Worm (Caenorhabditis elegans) whole organism, young adult: ENCODE results near the gene K05B2.4.

Experiments used
- B0035.1 ChIP-seq: sonication (generic microtip); optimal IDR thresholded peaks from 2 replicates; lab custom pipeline; 2016; ENCODE audit warnings: missing genetic modification characterization, mild to moderate bottlenecking, missing compliant biosample characterization, missing genotype, missing genetic modification reagents
- B0261.1 ChIP-seq: sonication (generic microtip); optimal IDR thresholded peaks from 2 replicates; lab custom pipeline; 2016; ENCODE audit warnings: mild to moderate bottlenecking, missing genetic modification characterization, moderate library complexity, missing compliant biosample characterization
- C17E4.6 ChIP-seq: fragments of 200-800 bp; sonication (Bioruptor generic); IDR thresholded peaks from 2 replicates; pipeline ENCODE4 v1.3.6; 2022; ENCODE audit warnings: missing genetic modification reagents, missing genetic modification characterization, missing compliant biosample characterization
- D2030.7 ChIP-seq: fragments of 200-800 bp; sonication (Bioruptor generic); IDR thresholded peaks from 2 replicates; pipeline ENCODE4 v1.3.6; 2022; ENCODE audit warnings: missing genetic modification reagents, missing genetic modification characterization, missing compliant biosample characterization
- F33H1.4 ChIP-seq: fragments of 200-800 bp; sonication (Bioruptor generic); IDR thresholded peaks from 2 replicates; pipeline ENCODE4 v1.3.6; 2022; ENCODE audit warnings: missing genetic modification reagents, missing genetic modification characterization, missing compliant biosample characterization
- F37B4.10 ChIP-seq: fragments of 200-800 bp; sonication (Bioruptor generic); IDR thresholded peaks from 2 replicates; pipeline ENCODE4 v1.3.6; 2022; ENCODE audit warnings: missing genetic modification characterization, missing compliant biosample characterization
- F52B5.7 ChIP-seq: sonication (generic microtip); optimal IDR thresholded peaks from 2 replicates; lab custom pipeline; 2016; ENCODE audit warnings: mild to moderate bottlenecking, missing genetic modification characterization, missing compliant biosample characterization
- F55B11.4 ChIP-seq: sonication (generic microtip); optimal IDR thresholded peaks from 2 replicates; lab custom pipeline; 2016; ENCODE audit warnings: missing compliant biosample characterization, missing genetic modification characterization, borderline replicate concordance; ENCODE audit not compliant: insufficient read depth
- F57A8.1 ChIP-seq: fragments of 200-800 bp; sonication (Bioruptor generic); optimal IDR thresholded peaks from 2 replicates; lab custom pipeline; 2018; ENCODE audit warnings: mild to moderate bottlenecking, missing genetic modification characterization, moderate library complexity, missing compliant biosample characterization
- K11D2.4 ChIP-seq: fragments of 200-800 bp; sonication (Bioruptor generic); IDR thresholded peaks from 2 replicates; pipeline ENCODE4 v1.3.6; 2022; ENCODE audit warnings: missing genetic modification reagents, missing genetic modification characterization, missing compliant biosample characterization
- T07F8.4 ChIP-seq: sonication (generic microtip); optimal IDR thresholded peaks from 2 replicates; lab custom pipeline; 2016; ENCODE audit warnings: mild to moderate bottlenecking, missing genetic modification characterization, moderate library complexity, missing compliant biosample characterization
- T26A5.8 ChIP-seq: sonication (generic microtip); optimal IDR thresholded peaks from 2 replicates; lab custom pipeline; 2016; ENCODE audit warnings: missing genetic modification characterization, missing compliant biosample characterization
- ZK185.1 ChIP-seq: sonication (generic microtip); optimal IDR thresholded peaks from 2 replicates; lab custom pipeline; 2016; ENCODE audit warnings: mild to moderate bottlenecking, missing genetic modification characterization, missing compliant biosample characterization; ENCODE audit not compliant: poor library complexity, severe bottlenecking
- akir-1 ChIP-seq: fragments of 200-800 bp; sonication (Bioruptor generic); optimal IDR thresholded peaks from 2 replicates; lab custom pipeline; 2018; ENCODE audit warnings: mild to moderate bottlenecking, missing genetic modification characterization, moderate library complexity, missing compliant biosample characterization
- aptf-2 ChIP-seq: fragments of 200-800 bp; sonication (Bioruptor generic); conservative IDR thresholded peaks from 2 replicates; pipeline ENCODE4 v1.3.6; 2022; ENCODE audit warnings: missing genetic modification reagents, missing genetic modification characterization, missing compliant biosample characterization
- attf-5 ChIP-seq: fragments of 200-800 bp; sonication (Bioruptor generic); optimal IDR thresholded peaks from 2 replicates; lab custom pipeline; 2018; ENCODE audit warnings: mild to moderate bottlenecking, missing genetic modification characterization, missing compliant biosample characterization
- attf-6 ChIP-seq: fragments of 200-800 bp; sonication (Bioruptor generic); IDR thresholded peaks from 2 replicates; pipeline ENCODE4 v1.3.6; 2022; ENCODE audit warnings: missing genetic modification reagents, missing genetic modification characterization, missing compliant biosample characterization
- cebp-1 ChIP-seq, 2 experiments: fragments of 200-800 bp in 1 of 2; sonication (Bioruptor generic) in 1 of 2; sonication (generic microtip) in 1 of 2; IDR thresholded peaks in 1 of 2; optimal IDR thresholded peaks in 1 of 2; 2 replicates each; pipeline versions ENCODE4 v1.3.6 to Lab custom; 2017 to 2022; ENCODE audit warnings: missing compliant biosample characterization in 2 of 2, missing genetic modification characterization in 2 of 2, mild to moderate bottlenecking in 1 of 2, missing genetic modification reagents in 1 of 2, moderate library complexity in 1 of 2
- die-1 ChIP-seq: sonication (generic microtip); optimal IDR thresholded peaks from 2 replicates; lab custom pipeline; 2016; ENCODE audit warnings: missing genotype, mild to moderate bottlenecking, missing genetic modification characterization, missing compliant biosample characterization
- dox-1 ChIP-seq: fragments of 200-800 bp; sonication (Bioruptor generic); IDR thresholded peaks from 2 replicates; pipeline ENCODE4 v1.3.6; 2022; ENCODE audit warnings: missing genetic modification reagents, missing genetic modification characterization, missing compliant biosample characterization
- egl-18 ChIP-seq: fragments of 200-800 bp; sonication (Bioruptor generic); IDR thresholded peaks from 2 replicates; pipeline ENCODE4 v1.3.6; 2022; ENCODE audit warnings: missing genetic modification reagents, missing genetic modification characterization, missing compliant biosample characterization
- ets-4 ChIP-seq: fragments of 200-800 bp; sonication (Bioruptor generic); optimal IDR thresholded peaks from 2 replicates; lab custom pipeline; 2018; ENCODE audit warnings: mild to moderate bottlenecking, missing genetic modification characterization, missing compliant biosample characterization
- hlh-26 ChIP-seq: fragments of 200-800 bp; sonication (Bioruptor generic); conservative IDR thresholded peaks from 2 replicates; pipeline ENCODE4 v1.3.6; 2022; ENCODE audit warnings: missing genetic modification reagents, missing genetic modification characterization, missing compliant biosample characterization
- hmg-1.2 ChIP-seq: fragments of 200-800 bp; sonication (Bioruptor generic); IDR thresholded peaks from 2 replicates; pipeline ENCODE4 v1.3.6; 2022; ENCODE audit warnings: missing genetic modification reagents, missing genetic modification characterization, missing compliant biosample characterization
- hmg-20 ChIP-seq: fragments of 200-800 bp; sonication (Bioruptor generic); IDR thresholded peaks from 2 replicates; pipeline ENCODE4 v1.3.6; 2022; ENCODE audit warnings: missing genetic modification reagents, missing genetic modification characterization, missing compliant biosample characterization
- hrde-1 ChIP-seq: sonication (generic microtip); optimal IDR thresholded peaks from 2 replicates; lab custom pipeline; 2016; ENCODE audit warnings: missing genetic modification characterization, mild to moderate bottlenecking, missing compliant biosample characterization, moderate library complexity, missing genotype, missing genetic modification reagents, borderline replicate concordance
- hsf-1 ChIP-seq: fragments of 200-800 bp; sonication (Bioruptor generic); IDR thresholded peaks from 2 replicates; pipeline ENCODE4 v1.3.6; 2022; ENCODE audit warnings: missing genetic modification reagents, missing genetic modification characterization, missing compliant biosample characterization
- lag-1 ChIP-seq: fragments of 200-800 bp; sonication (Bioruptor generic); IDR thresholded peaks from 2 replicates; pipeline ENCODE4 v1.3.6; 2022; ENCODE audit warnings: missing genetic modification reagents, missing genetic modification characterization, missing compliant biosample characterization
- let-607 ChIP-seq, 2 experiments: fragments of 200-800 bp in 1 of 2; sonication (Bioruptor generic) in 1 of 2; sonication (generic microtip) in 1 of 2; optimal IDR thresholded peaks; 2 replicates each; lab custom pipeline; 2016 to 2018; ENCODE audit warnings: mild to moderate bottlenecking in 2 of 2, missing compliant biosample characterization in 2 of 2, missing genetic modification characterization in 2 of 2, moderate library complexity in 2 of 2, missing genotype in 1 of 2
- lin-26 ChIP-seq: fragments of 200-800 bp; sonication (Bioruptor generic); IDR thresholded peaks from 2 replicates; pipeline ENCODE4 v1.3.6; 2022; ENCODE audit warnings: missing genetic modification reagents, missing genetic modification characterization, missing compliant biosample characterization
- madf-3 ChIP-seq: fragments of 200-800 bp; sonication (Bioruptor generic); IDR thresholded peaks from 2 replicates; pipeline ENCODE4 v1.3.6; 2022; ENCODE audit warnings: missing genetic modification reagents, missing genetic modification characterization, missing compliant biosample characterization
- madf-8 ChIP-seq: fragments of 200-800 bp; sonication (Bioruptor generic); conservative IDR thresholded peaks from 2 replicates; pipeline ENCODE4 v1.3.6; 2022; ENCODE audit warnings: missing genetic modification reagents, missing genetic modification characterization, missing compliant biosample characterization
- mcd-1 ChIP-seq: fragments of 200-800 bp; sonication (Bioruptor generic); IDR thresholded peaks from 2 replicates; pipeline ENCODE4 v1.3.6; 2022; ENCODE audit warnings: missing genetic modification reagents, missing genetic modification characterization, missing compliant biosample characterization
- mes-4 ChIP-seq: sonication (generic microtip); optimal IDR thresholded peaks from 2 replicates; lab custom pipeline; 2016; ENCODE audit warnings: missing genotype, missing genetic modification characterization, missing compliant biosample characterization
- nfya-1 ChIP-seq: sonication (generic microtip); optimal IDR thresholded peaks from 2 replicates; lab custom pipeline; 2017; ENCODE audit warnings: antibody characterized with exemption, missing compliant biosample characterization, missing genetic modification characterization, borderline replicate concordance; ENCODE audit not compliant: insufficient read depth
- nfya-2 ChIP-seq: fragments of 200-800 bp; sonication (Bioruptor generic); IDR thresholded peaks from 2 replicates; pipeline ENCODE4 v1.3.6; 2022; ENCODE audit warnings: missing genetic modification reagents, missing genetic modification characterization, missing compliant biosample characterization
- nfyb-1 ChIP-seq: fragments of 200-800 bp; sonication (Bioruptor generic); IDR thresholded peaks from 2 replicates; pipeline ENCODE4 v1.3.6; 2022; ENCODE audit warnings: missing genetic modification reagents, missing genetic modification characterization, missing compliant biosample characterization
- nhr-120 ChIP-seq: fragments of 200-800 bp; sonication (Bioruptor generic); IDR thresholded peaks from 2 replicates; pipeline ENCODE4 v1.3.6; 2022; ENCODE audit warnings: missing genetic modification characterization, missing compliant biosample characterization
- rcor-1 ChIP-seq: fragments of 200-800 bp; sonication (Bioruptor generic); IDR thresholded peaks from 2 replicates; pipeline ENCODE4 v1.3.6; 2022; ENCODE audit warnings: missing genetic modification reagents, missing genetic modification characterization, missing compliant biosample characterization
- unc-130 ChIP-seq: sonication (generic microtip); optimal IDR thresholded peaks from 2 replicates; lab custom pipeline; 2016; ENCODE audit warnings: missing genetic modification reagents, missing genetic modification characterization, missing compliant biosample characterization
- zfh-2 ChIP-seq: fragments of 200-800 bp; sonication (Bioruptor generic); conservative IDR thresholded peaks from 2 replicates; pipeline ENCODE4 v1.3.6; 2022; ENCODE audit warnings: missing genetic modification reagents, missing genetic modification characterization, missing compliant biosample characterization

The K05B2.4 gene

ce11 chrX:4960422-4960821, 39.6 kb upstream of the K05B2.4 start, which contains the start of gene act-4 (continued):
- TF ChIP-seq cebp-1 (GFP tag; IDR thresholded peaks at IDR 0.05; lab: Robert Waterston, UW): no peak
- TF ChIP-seq cebp-1 (tag; optimal IDR thresholded peaks at IDR 0.05; lab: Kevin White, UChicago): peak; percentile 58
- TF ChIP-seq ZK185.1 (tag; lab: Kevin White, UChicago): peak; percentile 1
- no peak for TF ChIP-seq C17E4.6
- no peak for TF ChIP-seq nfya-1 (tag; lab: Kevin White, UChicago)
- TF ChIP-seq nfyb-1 (GFP tag; lab: Robert Waterston, UW): peak; percentile 97
- TF ChIP-seq lin-26 (GFP tag; lab: Robert Waterston, UW): no peak
- TF ChIP-seq hmg-20 (GFP tag; lab: Robert Waterston, UW): no peak
- TF ChIP-seq die-1: peak; percentile 5
- peak; percentile 27; the same call in 1 of the 2 replicates for TF ChIP-seq hmg-1.2 (GFP tag; lab: Robert Waterston, UW)
- no peak for TF ChIP-seq akir-1
- no peak for TF ChIP-seq lag-1 (GFP tag; lab: Robert Waterston, UW)
- peak; percentile 34 for TF ChIP-seq F52B5.7
- TF ChIP-seq attf-5 (GFP tag; lab: Kevin White, UChicago): no peak
- TF ChIP-seq K11D2.4: 0 out of 2 replicates have a peak, but pooled peaks have one; percentile 43
- no peak for TF ChIP-seq hrde-1 (tag; lab: Kevin White, UChicago)
- 0 out of 2 replicates have a peak, but pooled peaks have one; percentile 45 for TF ChIP-seq egl-18 (GFP tag; lab: Robert Waterston, UW)
- no peak for TF ChIP-seq T07F8.4 (tag; lab: Kevin White, UChicago)
- TF ChIP-seq hsf-1 (GFP tag; lab: Robert Waterston, UW): no peak
- TF ChIP-seq madf-3 (GFP tag; lab: Robert Waterston, UW): no peak

ce11 chrX:4959440-4959839, 38.6 kb upstream of the K05B2.4 start:
- TF ChIP-seq madf-8 (no peak), zfh-2 (GFP tag; lab: Robert Waterston, UW) (0 out of 2 replicates have a peak, but pooled peaks have one; percentile 30)
- TF ChIP-seq, all 124 proteins: peak for 1

ce11 chrX:4958986-4959385, 38.2 kb upstream of the K05B2.4 start:
- no peak for TF ChIP-seq hlh-26 (GFP tag; lab: Robert Waterston, UW)
- TF ChIP-seq B0261.1 (tag; lab: Kevin White, UChicago): no peak
- TF ChIP-seq madf-3 (GFP tag; lab: Robert Waterston, UW): no peak
- no peak for TF ChIP-seq B0035.1 (tag; lab: Kevin White, UChicago)
- TF ChIP-seq F52B5.7: no peak

- TF ChIP-seq D2030.7 (GFP tag; lab: Robert Waterston, UW) (no peak), zfh-2 (GFP tag; lab: Robert Waterston, UW) (peak; percentile 66)
These were observed 36.5 kb upstream of the K05B2.4 start, which contains the start of gene M03F4.4 for ce11 chrX:4957259-4957658. M03F4.4 (minus strand) TSS chrX:4957418.

ce11 chrX:4947749-4948148, 27.0 kb upstream of the K05B2.4 start, which contains the start of gene tyra-3:
tyra-3 (plus strand) TSS chrX:4948049.
- TF ChIP-seq nfya-2 (GFP tag; lab: Robert Waterston, UW) (no peak), rcor-1 (no peak), ets-4 (GFP tag; lab: Kevin White, UChicago) (no peak), F37B4.10 (GFP tag; lab: Robert Waterston, UW) (no peak), F33H1.4 (GFP tag; lab: Robert Waterston, UW) (no peak), aptf-2 (no peak), F55B11.4 (tag; lab: Kevin White, UChicago) (no peak), T26A5.8 (no peak), nhr-120 (GFP tag; lab: Robert Waterston, UW) (no peak), attf-5 (GFP tag; lab: Kevin White, UChicago) (no peak), C17E4.6 (no peak), F57A8.1 (GFP tag; lab: Kevin White, UChicago) (no peak), madf-3 (GFP tag; lab: Robert Waterston, UW) (no peak), let-607 (tag; optimal IDR thresholded peaks at IDR 0.05; lab: Kevin White, UChicago) (no peak), unc-130 (GFP tag; lab: Kevin White, UChicago) (no peak), dox-1 (GFP tag; lab: Robert Waterston, UW) (no peak), mcd-1 (GFP tag; lab: Robert Waterston, UW) (no peak), mes-4 (tag; lab: Kevin White, UChicago) (no peak), attf-6 (GFP tag; lab: Robert Waterston, UW) (no peak)
